Worm (Caenorhabditis elegans): ENCODE measurements around the gene F47B8.3.
"Not testable (repeated sequence)": the region's sequence is repeated elsewhere in the genome, so short reads cannot be mapped to it uniquely, and the experiment has no call there.

The F47B8.3 gene

DNA sequence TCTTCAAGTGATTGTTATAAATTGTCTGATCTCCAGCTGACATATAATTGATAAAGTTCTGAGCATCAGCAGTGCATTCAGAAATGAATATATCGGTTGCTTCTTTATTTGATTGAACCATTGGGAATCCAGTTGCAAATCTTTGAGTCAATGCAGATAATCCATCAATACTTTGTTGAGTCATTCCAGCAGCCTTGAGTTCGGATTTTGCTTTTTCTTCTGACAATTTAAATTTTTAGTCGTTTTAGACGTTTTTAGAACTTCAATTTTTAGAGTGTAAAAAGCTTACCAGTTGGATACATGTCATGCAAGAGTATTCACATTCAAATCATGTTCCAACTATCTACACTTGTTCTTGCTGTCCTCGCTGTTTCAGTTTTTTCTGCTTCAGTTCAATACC is 13.2 kb downstream of the F47B8.3 start, which contains the start of gene F14D7.14:
Gene F14D7.14 (plus strand): TSS at position 301 of the 400 bp plus-strand sequence.
- not testable (repeated sequence) for TF ChIP-seq F13H6.1, ceh-48, pqm-1 (tag; optimal IDR thresholded peaks at IDR 0.05)

DNA sequence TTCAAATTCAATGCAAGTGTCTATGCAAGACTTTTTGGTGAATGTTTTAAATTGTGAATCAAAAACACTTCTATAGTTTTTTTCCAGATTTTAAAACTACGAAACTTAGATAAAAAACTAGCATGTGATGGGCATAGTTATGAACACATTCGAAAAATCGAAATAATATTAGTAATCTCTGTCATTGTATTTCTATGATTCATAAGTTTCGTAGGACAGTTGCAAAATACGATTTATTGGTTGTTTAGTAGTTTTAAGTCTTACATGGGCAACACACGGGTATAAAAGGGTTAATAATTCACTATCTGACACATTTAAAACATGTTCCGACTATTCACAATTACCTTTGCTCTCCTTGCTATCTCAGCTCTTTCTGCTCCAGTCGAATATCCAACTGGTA is 14.6 kb downstream of the F47B8.3 start, which contains the start of gene spig-5:
Gene spig-5 (plus strand): TSS at position 301 of the 400 bp plus-strand sequence.
- not testable (repeated sequence) for TF ChIP-seq fax-1, ceh-31, ceh-34 (tag; optimal IDR thresholded peaks at IDR 0.05)

DNA sequence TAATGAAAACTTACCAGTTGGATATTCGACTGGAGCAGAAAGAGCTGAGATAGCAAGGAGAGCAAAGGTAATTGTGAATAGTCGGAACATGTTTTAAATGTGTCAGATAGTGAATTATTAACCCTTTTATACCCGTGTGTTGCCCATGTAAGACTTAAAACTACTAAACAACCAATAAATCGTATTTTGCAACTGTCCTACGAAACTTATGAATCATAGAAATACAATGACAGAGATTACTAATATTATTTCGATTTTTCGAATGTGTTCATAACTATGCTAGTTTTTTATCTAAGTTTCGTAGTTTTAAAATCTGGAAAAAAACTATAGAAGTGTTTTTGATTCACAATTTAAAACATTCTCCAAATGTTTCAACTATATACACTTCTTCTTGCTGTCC is 16.0 kb downstream of the F47B8.3 start, which contains the start of gene spig-4:
Gene spig-4 (minus strand): TSS at position 101 of the 400 bp plus-strand sequence.
- not testable (repeated sequence) for TF ChIP-seq fkh-10 (GFP tag; optimal IDR thresholded peaks at IDR 0.05); ceh-14 (tag; optimal IDR thresholded peaks at IDR 0.05); ahr-1 (tag; optimal IDR thresholded peaks at IDR 0.05)

DNA sequence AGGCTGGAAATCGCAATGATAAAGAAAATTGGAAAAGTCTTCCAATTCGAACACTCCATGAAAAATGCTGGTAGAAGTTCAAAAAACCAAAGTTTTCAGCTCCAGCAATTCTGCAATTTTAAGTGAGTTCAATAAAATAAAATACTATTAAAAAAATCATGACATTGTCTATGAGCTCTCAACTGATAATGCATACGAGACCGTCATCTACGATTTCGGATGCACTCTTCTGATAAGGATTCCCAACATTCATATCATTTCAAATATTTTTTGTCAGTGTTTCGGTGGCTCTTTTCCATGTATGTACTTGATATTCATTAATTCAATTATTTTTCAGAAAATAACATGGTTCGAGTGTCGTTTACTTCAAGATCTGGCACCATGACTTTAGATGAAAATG is 21.7 kb downstream of the F47B8.3 start, which contains the start of gene F14D7.6:
Gene F14D7.6 (plus strand): TSS at position 338 of the 400 bp plus-strand sequence.
- TF ChIP-seq elt-2 (tag; optimal IDR thresholded peaks at IDR 0.05) (peak; percentile 21), ceh-9 (tag; optimal IDR thresholded peaks at IDR 0.05) (no peak), dmd-4 (tag; optimal IDR thresholded peaks at IDR 0.05; ENCODE audit: borderline replicate concordance) (no peak)

DNA sequence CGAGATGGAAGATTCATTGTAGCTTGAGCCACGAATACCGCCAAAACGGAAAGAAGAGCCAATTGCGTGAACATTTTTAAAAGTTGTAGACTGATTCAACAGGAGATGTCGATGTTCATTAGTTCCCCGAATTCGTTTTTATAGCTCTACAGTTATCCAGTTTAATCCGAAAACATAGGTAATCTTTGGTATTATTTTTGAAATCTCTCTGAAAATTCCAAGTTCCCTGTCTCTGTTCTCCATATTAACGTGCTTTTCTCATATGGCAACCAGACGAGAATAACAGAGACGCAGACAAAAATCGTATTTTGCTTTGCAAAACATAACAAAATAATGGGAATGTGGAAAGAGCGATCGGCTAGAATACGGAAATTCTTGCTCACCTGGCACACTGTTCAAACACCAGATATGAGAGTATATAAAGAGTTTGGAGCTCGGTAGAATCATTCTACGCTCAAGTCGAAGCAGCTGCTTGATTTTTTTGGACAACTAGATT is 23.2 kb downstream of the F47B8.3 start, which contains the start of the genes spig-3 and F14D7.12:
Gene spig-3 (minus strand): TSS at position 101 of the 496 bp plus-strand sequence.
Gene F14D7.12 (plus strand): TSS at position 446 of the 496 bp plus-strand sequence.
- TF ChIP-seq ceh-31 (tag; optimal IDR thresholded peaks at IDR 0.05) = no peak
- no peak for TF ChIP-seq sox-2 (GFP tag; IDR thresholded peaks at IDR 0.05)
- TF ChIP-seq dve-1 (tag; optimal IDR thresholded peaks at IDR 0.05) = no peak
- TF ChIP-seq eyg-1 (tag; optimal IDR thresholded peaks at IDR 0.05) = no peak
- TF ChIP-seq rnt-1 (tag; optimal IDR thresholded peaks at IDR 0.05) = no peak
- no peak for TF ChIP-seq C38D4.7 (GFP tag; optimal IDR thresholded peaks at IDR 0.05)
- TF ChIP-seq ceh-9 (tag; optimal IDR thresholded peaks at IDR 0.05) = no peak
- TF ChIP-seq elt-2 (tag; optimal IDR thresholded peaks at IDR 0.05) = no peak
- no peak for TF ChIP-seq tbx-2 (tag; optimal IDR thresholded peaks at IDR 0.05)
- TF ChIP-seq hlh-15 (tag; optimal IDR thresholded peaks at IDR 0.05) = no peak
- no peak for TF ChIP-seq npax-4 (tag; optimal IDR thresholded peaks at IDR 0.05)
- TF ChIP-seq ceh-2 (tag; optimal IDR thresholded peaks at IDR 0.05) = no peak

DNA sequence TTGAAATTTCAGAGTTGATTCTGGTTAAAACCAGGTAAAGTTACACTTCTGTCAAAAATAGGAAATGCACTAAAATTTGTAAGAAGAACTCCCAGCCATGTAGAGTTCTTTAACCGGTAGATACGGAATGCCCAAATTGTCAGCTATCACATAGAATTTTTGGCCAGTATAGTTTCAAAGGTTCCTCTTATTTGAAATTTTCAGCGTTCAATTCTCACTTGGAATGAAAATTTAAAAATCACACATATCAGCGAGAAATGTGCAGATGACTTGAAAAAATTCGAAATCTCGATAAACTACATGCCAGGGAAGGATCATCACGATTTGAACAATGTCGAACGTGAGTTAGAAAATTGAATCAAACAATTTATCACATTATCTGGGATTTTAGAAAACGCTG is 26.3 kb downstream of the F47B8.3 start, which contains the start of gene F14D7.3:
Gene F14D7.3 (plus strand): TSS at position 301 of the 400 bp plus-strand sequence.
- TF ChIP-seq hlh-15 (tag; optimal IDR thresholded peaks at IDR 0.05) = no peak
- TF ChIP-seq C08G9.2 (tag; optimal IDR thresholded peaks at IDR 0.05) = no peak
- TF ChIP-seq ceh-2 (tag; optimal IDR thresholded peaks at IDR 0.05) = no peak
- TF ChIP-seq nfya-1 (tag; optimal IDR thresholded peaks at IDR 0.05) = no peak
- no peak for TF ChIP-seq pat-9 (tag; optimal IDR thresholded peaks at IDR 0.05)
- TF ChIP-seq ceh-22 (tag; optimal IDR thresholded peaks at IDR 0.05) = no peak
- TF ChIP-seq hlh-8 (tag; optimal IDR thresholded peaks at IDR 0.05) = no peak

DNA sequence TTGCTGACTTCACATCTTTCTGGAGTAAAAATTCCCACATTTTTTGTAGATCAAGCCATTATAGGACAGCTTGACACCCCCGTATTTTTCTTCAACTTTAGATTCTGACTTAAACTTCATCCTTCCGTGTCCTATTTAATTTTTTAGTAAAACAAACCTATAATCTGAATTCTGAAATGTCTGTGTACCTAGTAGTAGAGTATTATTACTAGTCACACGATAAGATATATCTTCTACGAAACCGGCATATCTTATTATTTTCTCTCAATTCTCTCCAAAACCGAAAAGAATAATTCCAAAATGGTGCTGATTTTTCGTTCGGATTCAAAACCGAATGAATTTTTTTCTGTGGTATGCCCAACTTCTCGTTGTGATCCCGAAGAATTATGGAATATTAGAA is 28.4 kb downstream of the F47B8.3 start, which contains the start of gene F14D7.9:
Gene F14D7.9 (plus strand): TSS at position 301 of the 400 bp plus-strand sequence.
- TF ChIP-seq ceh-24 (tag; optimal IDR thresholded peaks at IDR 0.05) = no peak
- no peak for TF ChIP-seq tbx-7 (tag; optimal IDR thresholded peaks at IDR 0.05)
- no peak for TF ChIP-seq elt-4 (tag; optimal IDR thresholded peaks at IDR 0.05)
- no peak for TF ChIP-seq hlh-8 (tag; optimal IDR thresholded peaks at IDR 0.05)
- TF ChIP-seq syd-9 (tag; optimal IDR thresholded peaks at IDR 0.05) = no peak
- no peak for TF ChIP-seq K02D7.2 (tag; optimal IDR thresholded peaks at IDR 0.05)
- TF ChIP-seq C08G9.2 (tag; optimal IDR thresholded peaks at IDR 0.05) = no peak
- no peak for TF ChIP-seq unc-3 (GFP tag; conservative IDR thresholded peaks at IDR 0.05)
- no peak for TF ChIP-seq unc-3 (tag; optimal IDR thresholded peaks at IDR 0.05)
- no peak for TF ChIP-seq ceh-9 (tag; optimal IDR thresholded peaks at IDR 0.05)
- no peak for TF ChIP-seq T23F11.4 (GFP tag; optimal IDR thresholded peaks at IDR 0.05)
- no peak for TF ChIP-seq Y22D7AL.16 (tag; optimal IDR thresholded peaks at IDR 0.05)
- TF ChIP-seq fkh-10 (GFP tag; optimal IDR thresholded peaks at IDR 0.05) = no peak
- TF ChIP-seq hlh-30 (tag; optimal IDR thresholded peaks at IDR 0.05; ENCODE audit: insufficient read depth) = no peak
- TF ChIP-seq ttx-3 (tag; optimal IDR thresholded peaks at IDR 0.05) = no peak

Measured in whole organism, late embryonic.